Fruit fly (Drosophila melanogaster) whole organism, embryonic: Measurements from ENCODE around the gene CG12016.

Experiments used
- ATbp ChIP-seq: fragments of 200-800 bp; sonication (Bioruptor generic); optimal IDR thresholded peaks from 2 replicates; lab custom pipeline; 2017; ENCODE audit warnings: missing biosample characterization, mild to moderate bottlenecking, missing genetic modification characterization, missing genetic modification reagents
- Atf3 ChIP-seq: fragments of 200-800 bp; sonication (Bioruptor generic); optimal IDR thresholded peaks from 3 replicates; lab custom pipeline; 2016; ENCODE audit warnings: missing biosample characterization, missing genetic modification characterization
- CG10431 ChIP-seq: fragments of 200-800 bp; sonication (Bioruptor generic); optimal IDR thresholded peaks from 3 replicates; lab custom pipeline; 2018; ENCODE audit warnings: missing biosample characterization, mild to moderate bottlenecking, missing genetic modification characterization
- CG11398 ChIP-seq: fragments of 200-800 bp; sonication (Bioruptor generic); optimal IDR thresholded peaks from 2 replicates; lab custom pipeline; 2016; ENCODE audit warnings: missing biosample characterization, missing genetic modification characterization
- CG11695 ChIP-seq: fragments of 200-800 bp; sonication (Bioruptor generic); IDR thresholded peaks from 3 replicates; pipeline ENCODE4 v1.3.6; 2022; ENCODE audit warnings: missing biosample characterization, missing genetic modification characterization
- CG13624 ChIP-seq: fragments of 200-800 bp; sonication (Bioruptor generic); optimal IDR thresholded peaks from 2 replicates; lab custom pipeline; 2016; ENCODE audit warnings: missing biosample characterization, missing genetic modification characterization
- CG15514 ChIP-seq: fragments of 200-800 bp; sonication (Bioruptor generic); optimal IDR thresholded peaks from 3 replicates; lab custom pipeline; 2017; ENCODE audit warnings: missing biosample characterization, missing genetic modification characterization, mild to moderate bottlenecking, moderate library complexity, missing genetic modification reagents
- CG16815 ChIP-seq: fragments of 200-800 bp; sonication (Bioruptor generic); optimal IDR thresholded peaks from 3 replicates; lab custom pipeline; 2017; ENCODE audit warnings: missing biosample characterization, mild to moderate bottlenecking, missing genetic modification characterization
- CG17186 ChIP-seq: fragments of 200-800 bp; sonication (Bioruptor generic); optimal IDR thresholded peaks from 3 replicates; lab custom pipeline; 2017; ENCODE audit warnings: missing biosample characterization, missing genetic modification reagents, missing genetic modification characterization
- CG17385 ChIP-seq: fragments of 200-800 bp; sonication (Bioruptor generic); optimal IDR thresholded peaks from 3 replicates; lab custom pipeline; 2018; ENCODE audit warnings: missing biosample characterization, mild to moderate bottlenecking, missing genetic modification characterization
- CG17612 ChIP-seq: fragments of 200-800 bp; sonication (Bioruptor generic); IDR thresholded peaks from 2 replicates; pipeline ENCODE4 v1.3.6; 2022; ENCODE audit warnings: missing biosample characterization, missing genetic modification characterization
- CG18011 ChIP-seq: fragments of 200-800 bp; sonication (Bioruptor generic); optimal IDR thresholded peaks from 2 replicates; lab custom pipeline; 2017; ENCODE audit warnings: missing biosample characterization, missing genetic modification characterization, mild to moderate bottlenecking, moderate library complexity, missing genotype
- CG2712 ChIP-seq: fragments of 200-800 bp; optimal IDR thresholded peaks from 3 replicates; lab custom pipeline; 2019; ENCODE audit warnings: missing biosample characterization, mild to moderate bottlenecking, missing genetic modification characterization, moderate library complexity
- CG34376 ChIP-seq: fragments of 200-800 bp; sonication (Bioruptor generic); optimal IDR thresholded peaks from 2 replicates; lab custom pipeline; 2018; ENCODE audit warnings: missing biosample characterization, mild to moderate bottlenecking, missing genetic modification characterization
- CG6254 ChIP-seq: fragments of 200-800 bp; sonication (Bioruptor generic); optimal IDR thresholded peaks from 3 replicates; lab custom pipeline; 2017; ENCODE audit warnings: mild to moderate bottlenecking, missing biosample characterization, missing genetic modification reagents, missing genetic modification characterization
- CG7786 ChIP-seq: fragments of 200-800 bp; sonication (Bioruptor generic); optimal IDR thresholded peaks from 2 replicates; lab custom pipeline; 2016; ENCODE audit warnings: missing biosample characterization, missing genetic modification characterization
- CG8290 ChIP-seq, 3 experiments: fragments of 200-800 bp; sonication (Bioruptor generic); optimal IDR thresholded peaks; 2 replicates each; lab custom pipeline; 2016 to 2019; ENCODE audit warnings: missing biosample characterization in 3 of 3, missing genetic modification characterization in 3 of 3, mild to moderate bottlenecking in 2 of 3, moderate library complexity in 1 of 3
- CG8944 ChIP-seq: fragments of 200-800 bp; sonication (Bioruptor generic); optimal IDR thresholded peaks from 3 replicates; lab custom pipeline; 2016; ENCODE audit warnings: missing biosample characterization, missing genetic modification characterization
- CoRest ChIP-seq: fragments of 200-800 bp; sonication (Bioruptor generic); optimal IDR thresholded peaks from 3 replicates; lab custom pipeline; 2018; ENCODE audit warnings: missing biosample characterization, mild to moderate bottlenecking, missing genetic modification characterization, moderate library complexity
- D19A ChIP-seq: fragments of 200-800 bp; optimal IDR thresholded peaks from 3 replicates; lab custom pipeline; 2019; ENCODE audit warnings: missing biosample characterization, mild to moderate bottlenecking, missing genetic modification characterization, moderate library complexity
- Doc2 ChIP-seq: fragments of 200-800 bp; sonication (Bioruptor generic); IDR thresholded peaks from 2 replicates; pipeline ENCODE4 v1.3.6; 2022; ENCODE audit warnings: missing biosample characterization, missing genetic modification characterization
- Fer3 ChIP-seq: fragments of 200-800 bp; sonication (Bioruptor generic); optimal IDR thresholded peaks from 2 replicates; lab custom pipeline; 2018; ENCODE audit warnings: missing biosample characterization, mild to moderate bottlenecking, missing genetic modification characterization, moderate library complexity
- H2.0 ChIP-seq: fragments of 200-800 bp; sonication (Bioruptor generic); IDR thresholded peaks from 2 replicates; pipeline ENCODE4 v1.3.6; 2022; ENCODE audit warnings: missing biosample characterization, missing genetic modification characterization
- Hr78 ChIP-seq, 2 experiments: fragments of 200-800 bp in 1 of 2; fragments of >200 bp in 1 of 2; sonication (Bioruptor generic) in 1 of 2; optimal IDR thresholded peaks; 2 replicates each; lab custom pipeline; 2017 to 2019; ENCODE audit warnings: missing biosample characterization in 2 of 2, missing genetic modification characterization in 2 of 2, mild to moderate bottlenecking in 1 of 2, moderate library complexity in 1 of 2
- Jarid2 ChIP-seq: fragments of 200-800 bp; sonication (Bioruptor generic); optimal IDR thresholded peaks from 3 replicates; lab custom pipeline; 2017; ENCODE audit warnings: mild to moderate bottlenecking, missing biosample characterization, missing genetic modification reagents, missing genetic modification characterization
- NK7.1 ChIP-seq: fragments of 200-800 bp; sonication (Bioruptor generic); optimal IDR thresholded peaks from 3 replicates; lab custom pipeline; 2016; ENCODE audit warnings: missing biosample characterization, missing genetic modification characterization
- Scr ChIP-seq: fragments of 200-800 bp; sonication (Bioruptor generic); IDR thresholded peaks from 2 replicates; pipeline ENCODE4 v1.3.6; 2022; ENCODE audit warnings: missing biosample characterization, missing genetic modification characterization; ENCODE audit not compliant: partially characterized antibody
- Xrp1 ChIP-seq: fragments of 200-800 bp; sonication (Bioruptor generic); IDR thresholded peaks from 2 replicates; pipeline ENCODE4 v1.3.6; 2022; ENCODE audit warnings: missing biosample characterization, missing genetic modification characterization
- bab2 ChIP-seq: fragments of 200-800 bp; sonication (Bioruptor generic); optimal IDR thresholded peaks from 2 replicates; lab custom pipeline; 2016; ENCODE audit warnings: missing biosample characterization, missing genetic modification characterization
- caup ChIP-seq: fragments of 200-800 bp; sonication (Bioruptor generic); optimal IDR thresholded peaks from 3 replicates; lab custom pipeline; 2017; ENCODE audit warnings: missing biosample characterization, mild to moderate bottlenecking, missing genetic modification characterization, moderate library complexity; ENCODE audit not compliant: severe bottlenecking
- chm ChIP-seq: fragments of 200-800 bp; sonication (Bioruptor generic); IDR thresholded peaks from 2 replicates; pipeline ENCODE4 v1.3.6; 2022; ENCODE audit warnings: missing biosample characterization, missing genetic modification characterization
- crc ChIP-seq: fragments of 200-800 bp; sonication (Bioruptor generic); optimal IDR thresholded peaks from 2 replicates; lab custom pipeline; 2016; ENCODE audit warnings: missing biosample characterization, missing genetic modification characterization
- cwo ChIP-seq: fragments of 200-800 bp; sonication (Bioruptor generic); optimal IDR thresholded peaks from 3 replicates; lab custom pipeline; 2017; ENCODE audit warnings: missing biosample characterization, missing genetic modification characterization, mild to moderate bottlenecking, moderate library complexity, missing genetic modification reagents
- exex ChIP-seq: fragments of 200-800 bp; sonication (Bioruptor generic); optimal IDR thresholded peaks from 4 replicates; lab custom pipeline; 2018; ENCODE audit warnings: missing biosample characterization, mild to moderate bottlenecking, missing genetic modification characterization, moderate library complexity
- gce ChIP-seq: fragments of 200-800 bp; sonication (Bioruptor generic); IDR thresholded peaks from 3 replicates; pipeline ENCODE4 v1.3.6; 2022; ENCODE audit warnings: missing biosample characterization, missing genetic modification characterization
- h ChIP-seq: fragments of >200 bp; optimal IDR thresholded peaks from 2 replicates; lab custom pipeline; 2017
- hbn ChIP-seq: fragments of 200-800 bp; sonication (Bioruptor generic); IDR thresholded peaks from 2 replicates; pipeline ENCODE4 v1.3.6; 2022; ENCODE audit warnings: missing biosample characterization, missing genetic modification characterization; ENCODE audit not compliant: partially characterized antibody
- oc ChIP-seq: fragments of 200-800 bp; sonication (Bioruptor generic); optimal IDR thresholded peaks from 2 replicates; lab custom pipeline; 2018; ENCODE audit warnings: missing biosample characterization, mild to moderate bottlenecking, missing genetic modification characterization, moderate library complexity
- otp ChIP-seq: fragments of 200-800 bp; sonication (Bioruptor generic); IDR thresholded peaks from 3 replicates; pipeline ENCODE4, ENCODE4 v1.3.6; 2022; ENCODE audit warnings: missing biosample characterization, missing genetic modification characterization
- pan ChIP-seq, 4 experiments: fragments of >200 bp in 3 of 4; fragments of 200-800 bp in 1 of 4; sonication (Bioruptor generic) in 1 of 4; optimal IDR thresholded peaks in 3 of 4; IDR thresholded peaks in 1 of 4; 2 replicates each; pipeline versions ENCODE4 v1.3.6 to Lab custom; 2017 to 2022; ENCODE audit warnings: missing biosample characterization in 2 of 4, missing genetic modification characterization in 2 of 4, mixed read lengths in 1 of 4
- pb ChIP-seq: fragments of 200-800 bp; sonication (Bioruptor generic); optimal IDR thresholded peaks from 3 replicates; lab custom pipeline; 2016; ENCODE audit warnings: missing biosample characterization, missing genetic modification characterization
- row ChIP-seq: fragments of 200-800 bp; sonication (Bioruptor generic); IDR thresholded peaks from 3 replicates; pipeline ENCODE4 v1.3.6; 2022; ENCODE audit warnings: missing biosample characterization, missing genetic modification characterization
- run ChIP-seq: fragments of 200-800 bp; sonication (Bioruptor generic); optimal IDR thresholded peaks from 3 replicates; lab custom pipeline; 2018; ENCODE audit warnings: missing biosample characterization, mild to moderate bottlenecking, missing genetic modification characterization
- sim ChIP-seq: fragments of 200-800 bp; sonication (Bioruptor generic); IDR thresholded peaks from 2 replicates; pipeline ENCODE4 v1.3.6; 2022; ENCODE audit warnings: missing biosample characterization, missing genetic modification characterization
- so ChIP-seq: fragments of 200-800 bp; sonication (Bioruptor generic); IDR thresholded peaks from 3 replicates; pipeline ENCODE4 v1.3.6; 2022; ENCODE audit warnings: missing biosample characterization, missing genetic modification characterization
- sob ChIP-seq: fragments of 200-800 bp; sonication (Bioruptor generic); IDR thresholded peaks from 2 replicates; pipeline ENCODE4 v1.3.6; 2022; ENCODE audit warnings: missing biosample characterization, missing genetic modification characterization
- sqz ChIP-seq: fragments of 200-800 bp; sonication (Bioruptor generic); optimal IDR thresholded peaks from 3 replicates; lab custom pipeline; 2018; ENCODE audit warnings: missing biosample characterization, mild to moderate bottlenecking, missing genetic modification characterization
- stwl ChIP-seq: fragments of 200-800 bp; sonication (Bioruptor generic); optimal IDR thresholded peaks from 3 replicates; lab custom pipeline; 2018; ENCODE audit warnings: missing biosample characterization, mild to moderate bottlenecking, missing genetic modification characterization, moderate library complexity
- tgo ChIP-seq: fragments of 200-800 bp; sonication (Bioruptor generic); IDR thresholded peaks from 3 replicates; pipeline ENCODE4 v1.3.6; 2022; ENCODE audit warnings: missing biosample characterization, missing genetic modification characterization
- zfh2 ChIP-seq: fragments of 200-800 bp; sonication (Bioruptor generic); optimal IDR thresholded peaks from 2 replicates; lab custom pipeline; 2016; ENCODE audit warnings: missing biosample characterization, missing genetic modification characterization

Gene CG12016

dm6 chr3L:3305430-3305829 is 13.9 kb upstream of the CG12016 start (continued):
- TF ChIP-seq CG17186 (GFP tag; lab: Kevin White, UChicago), result peak; percentile 3
- no peak for TF ChIP-seq CG16815 (GFP tag; lab: Kevin White, UChicago)
- TF ChIP-seq Doc2 (GFP tag; lab: Robert Waterston, UW), result no peak
- TF ChIP-seq row (GFP tag; lab: Robert Waterston, UW), result no peak
- no peak for TF ChIP-seq gce (GFP tag; lab: Robert Waterston, UW)
- TF ChIP-seq exex (tag; lab: Kevin White, UChicago), result no peak
- no peak for TF ChIP-seq CG34376 (GFP tag; lab: Kevin White, UChicago)
- TF ChIP-seq Hr78 (GFP tag; optimal IDR thresholded peaks at IDR 0.05; lab: Kevin White, UChicago), result no peak
- no peak for TF ChIP-seq D19A (tag; lab: Kevin White, UChicago)
- peak; percentile 42 for TF ChIP-seq CG8944 (GFP tag; lab: Kevin White, UChicago)
- TF ChIP-seq cwo, result no peak
- TF ChIP-seq run, result no peak
- no peak for TF ChIP-seq hbn (GFP tag; lab: Robert Waterston, UW)
- peak; percentile 46; the same call in 1 of the 2 replicates for TF ChIP-seq Xrp1 (GFP tag; lab: Robert Waterston, UW)
- no peak for TF ChIP-seq crc (GFP tag; lab: Kevin White, UChicago)
- peak; percentile 25 for TF ChIP-seq Jarid2 (GFP tag; lab: Kevin White, UChicago)
- peak; percentile 41 for TF ChIP-seq CG15514 (GFP tag; lab: Kevin White, UChicago)
- peak; percentile 22; the same call in 1 of the 2 replicates for TF ChIP-seq sob
- no peak for TF ChIP-seq Atf3 (GFP tag; lab: Kevin White, UChicago)
- peak; percentile 11 for TF ChIP-seq CG6254 (GFP tag; lab: Kevin White, UChicago)
- peak; percentile 17 for TF ChIP-seq CG7786 (GFP tag; lab: Kevin White, UChicago)
- no peak for TF ChIP-seq tgo
- peak; percentile 35 for TF ChIP-seq CG11398 (GFP tag; lab: Kevin White, UChicago)
- no peak for TF ChIP-seq CG2712 (tag; lab: Kevin White, UChicago)
- 0 out of 3 replicates have a peak, but pooled peaks have one; percentile 11 for TF ChIP-seq CG11695 (GFP tag; lab: Robert Waterston, UW)
- peak; percentile 19 for TF ChIP-seq CoRest (tag; lab: Kevin White, UChicago)
- TF ChIP-seq Fer3 (tag; lab: Kevin White, UChicago), result no peak
- TF ChIP-seq CG17612 (GFP tag; lab: Robert Waterston, UW), result no peak
- no peak for TF ChIP-seq CG10431 (GFP tag; lab: Kevin White, UChicago)
- peak; percentile 43; the same call in 2 of the 3 replicates for TF ChIP-seq so (GFP tag; lab: Robert Waterston, UW)
- TF ChIP-seq sim (GFP tag; lab: Robert Waterston, UW), result no peak
- no peak for TF ChIP-seq CG13624 (GFP tag; lab: Kevin White, UChicago)
- TF ChIP-seq chm (GFP tag; lab: Robert Waterston, UW), result no peak
- no peak for TF ChIP-seq H2.0 (GFP tag; lab: Robert Waterston, UW)
- TF ChIP-seq CG8290 (GFP tag; optimal IDR thresholded peaks at IDR 0.05; lab: Kevin White, UChicago), result peak; percentile 3
- peak in 1 of 2 experiments; percentile 86 for TF ChIP-seq CG8290 (tag; optimal IDR thresholded peaks at IDR 0.05; lab: Kevin White, UChicago)
- no peak for TF ChIP-seq pb
- TF ChIP-seq caup (GFP tag; lab: Kevin White, UChicago), result peak; percentile 68
- no peak for TF ChIP-seq zfh2 (GFP tag; lab: Kevin White, UChicago)
- TF ChIP-seq Scr (GFP tag; lab: Robert Waterston, UW), result no peak
- TF ChIP-seq NK7.1 (GFP tag; lab: Kevin White, UChicago), result peak; percentile 19
- TF ChIP-seq otp (GFP tag; lab: Robert Waterston, UW), result no peak
- TF ChIP-seq CG17385, result no peak
- TF ChIP-seq h (lab: Kevin White, UChicago), result no peak
- peak; percentile 76 for TF ChIP-seq ATbp (GFP tag; lab: Kevin White, UChicago)
- no peak for TF ChIP-seq pan (optimal IDR thresholded peaks at IDR 0.05; lab: Kevin White, UChicago)
- TF ChIP-seq pan (GFP tag; optimal IDR thresholded peaks at IDR 0.05 in 1 of 2, IDR thresholded peaks at IDR 0.05 in 1 of 2), result no peak
- TF ChIP-seq sqz (GFP tag; lab: Kevin White, UChicago), result no peak
- TF ChIP-seq oc, result peak; percentile 58
- peak; percentile 50 for TF ChIP-seq bab2
- TF ChIP-seq stwl (tag; lab: Kevin White, UChicago), result no peak
- no peak for TF ChIP-seq CG18011
